Worm (Caenorhabditis elegans) whole organism, L3 larva: ENCODE results near the gene T07D1.3.
A peak's percentile ranks its signal among the peaks of the same experiment; 100 is the strongest.

Source experiments
- R02D3.7 ChIP-seq: fragments of 150-350 bp; optimal IDR thresholded peaks from 2 replicates; lab custom pipeline; 2014; ENCODE audit warnings: missing biosample characterization, missing genetic modification characterization
- aly-2 ChIP-seq: fragments of 150-350 bp; optimal IDR thresholded peaks from 2 replicates; lab custom pipeline; 2014; ENCODE audit warnings: missing biosample characterization, missing genetic modification characterization
- ama-1 ChIP-seq: fragments of 150-350 bp; optimal IDR thresholded peaks from 2 replicates; lab custom pipeline; 2018
- ceh-16 ChIP-seq: sonication (generic microtip); optimal IDR thresholded peaks from 2 replicates; lab custom pipeline; 2017; ENCODE audit warnings: missing biosample characterization, missing genetic modification characterization
- ceh-28 ChIP-seq: fragments of 150-350 bp; optimal IDR thresholded peaks from 2 replicates; lab custom pipeline; 2014; ENCODE audit warnings: missing biosample characterization, missing genetic modification reagents, missing genetic modification characterization
- ceh-9 ChIP-seq: sonication (generic microtip); optimal IDR thresholded peaks from 2 replicates; lab custom pipeline; 2018; ENCODE audit warnings: missing biosample characterization, missing genetic modification characterization
- daf-12 ChIP-seq: fragments of 150-350 bp; optimal IDR thresholded peaks from 2 replicates; lab custom pipeline; 2014; ENCODE audit warnings: missing biosample characterization, missing genetic modification reagents, missing genetic modification characterization
- elt-3 ChIP-seq, 3 experiments: fragments of 150-350 bp in 1 of 3; sonication (generic microtip) in 2 of 3; optimal IDR thresholded peaks; 2 replicates in 2 of 3; 4 replicates in 1 of 3; lab custom pipeline; 2014 to 2017; ENCODE audit warnings: missing biosample characterization in 3 of 3, missing genetic modification characterization in 3 of 3
- eor-1 ChIP-seq, 2 experiments: fragments of 150-350 bp; optimal IDR thresholded peaks; 2 replicates each; lab custom pipeline; 2014 to 2018; ENCODE audit warnings: missing biosample characterization in 2 of 2, missing genetic modification characterization in 2 of 2
- fkh-10 ChIP-seq: sonication (generic microtip); optimal IDR thresholded peaks from 2 replicates; lab custom pipeline; 2017; ENCODE audit warnings: missing biosample characterization, missing genetic modification reagents, missing genetic modification characterization
- fos-1 ChIP-seq: fragments of 150-350 bp; optimal IDR thresholded peaks from 2 replicates; lab custom pipeline; 2014; ENCODE audit warnings: missing biosample characterization, missing genetic modification characterization
- hmg-11 ChIP-seq: sonication (generic microtip); optimal IDR thresholded peaks from 2 replicates; lab custom pipeline; 2016; ENCODE audit warnings: missing genetic modification characterization, missing compliant biosample characterization
- lin-39 ChIP-seq: fragments of 150-350 bp; optimal IDR thresholded peaks from 2 replicates; lab custom pipeline; 2018; ENCODE audit warnings: missing biosample characterization, missing genetic modification reagents, missing genetic modification characterization
- lsy-12 ChIP-seq: sonication (generic microtip); optimal IDR thresholded peaks from 2 replicates; lab custom pipeline; 2016; ENCODE audit warnings: mild to moderate bottlenecking, missing genetic modification characterization, missing compliant biosample characterization
- mdl-1 ChIP-seq: fragments of 150-350 bp; optimal IDR thresholded peaks from 2 replicates; lab custom pipeline; 2014; ENCODE audit warnings: missing biosample characterization, missing genetic modification characterization
- mml-1 ChIP-seq: fragments of 150-350 bp; sonication (generic microtip); optimal IDR thresholded peaks from 3 replicates; lab custom pipeline; 2014; ENCODE audit warnings: missing biosample characterization, missing genetic modification characterization
- nfya-1 ChIP-seq: sonication (generic microtip); optimal IDR thresholded peaks from 2 replicates; lab custom pipeline; 2017; ENCODE audit warnings: missing genetic modification characterization, mild to moderate bottlenecking, missing compliant biosample characterization, antibody characterized with exemption, moderate library complexity; ENCODE audit not compliant: insufficient read depth
- nhr-11 ChIP-seq: fragments of 150-350 bp; optimal IDR thresholded peaks from 2 replicates; lab custom pipeline; 2014; ENCODE audit warnings: missing biosample characterization, missing genetic modification characterization
- nhr-23 ChIP-seq: fragments of 150-350 bp; optimal IDR thresholded peaks from 2 replicates; lab custom pipeline; 2014; ENCODE audit warnings: missing biosample characterization, missing genetic modification reagents, missing genetic modification characterization
- nhr-237 ChIP-seq: fragments of 150-350 bp; optimal IDR thresholded peaks from 2 replicates; lab custom pipeline; 2014; ENCODE audit warnings: missing biosample characterization, missing genetic modification characterization
- nhr-25 ChIP-seq: sonication (generic microtip); optimal IDR thresholded peaks from 2 replicates; lab custom pipeline; 2017; ENCODE audit warnings: missing biosample characterization, missing genetic modification characterization
- nhr-28 ChIP-seq: fragments of 150-350 bp; optimal IDR thresholded peaks from 2 replicates; lab custom pipeline; 2014; ENCODE audit warnings: missing biosample characterization, missing genetic modification characterization
- nhr-43 ChIP-seq: sonication (generic microtip); optimal IDR thresholded peaks from 2 replicates; lab custom pipeline; 2016; ENCODE audit warnings: mild to moderate bottlenecking, missing genetic modification characterization, missing compliant biosample characterization; ENCODE audit not compliant: poor library complexity, severe bottlenecking
- nhr-67 ChIP-seq: fragments of 150-350 bp; optimal IDR thresholded peaks from 2 replicates; lab custom pipeline; 2014; ENCODE audit warnings: missing biosample characterization, missing genetic modification characterization
- nhr-76 ChIP-seq: fragments of 150-350 bp; sonication (generic microtip); optimal IDR thresholded peaks from 5 replicates; lab custom pipeline; 2014; ENCODE audit warnings: missing biosample characterization, missing genetic modification characterization
- nhr-77 ChIP-seq: fragments of 150-350 bp; optimal IDR thresholded peaks from 2 replicates; lab custom pipeline; 2014; ENCODE audit warnings: missing biosample characterization, missing genetic modification characterization
- pha-4 ChIP-seq: fragments of 150-350 bp; optimal IDR thresholded peaks from 2 replicates; lab custom pipeline; 2014; ENCODE audit warnings: missing biosample characterization, missing genetic modification reagents, missing genetic modification characterization
- pqm-1 ChIP-seq: fragments of 150-350 bp; optimal IDR thresholded peaks from 2 replicates; lab custom pipeline; 2017; ENCODE audit warnings: missing biosample characterization, missing genetic modification characterization, inconsistent platforms
- sea-2 ChIP-seq: fragments of 150-350 bp; sonication (generic microtip); optimal IDR thresholded peaks from 4 replicates; lab custom pipeline; 2014; ENCODE audit warnings: missing biosample characterization, missing genetic modification reagents, missing genetic modification characterization
- snpc-4 ChIP-seq: fragments of 150-350 bp; optimal IDR thresholded peaks from 2 replicates; lab custom pipeline; 2014; ENCODE audit warnings: missing biosample characterization, missing genetic modification characterization
- tbx-2 ChIP-seq: sonication (generic microtip); optimal IDR thresholded peaks from 2 replicates; lab custom pipeline; 2016; ENCODE audit warnings: mild to moderate bottlenecking, missing genetic modification characterization, missing compliant biosample characterization
- unc-39 ChIP-seq: sonication (generic microtip); optimal IDR thresholded peaks from 4 replicates; lab custom pipeline; 2017; ENCODE audit warnings: missing biosample characterization, missing genetic modification characterization
- zag-1 ChIP-seq: fragments of 150-350 bp; optimal IDR thresholded peaks from 2 replicates; lab custom pipeline; 2014; ENCODE audit warnings: missing biosample characterization, missing genetic modification characterization
- ztf-11 ChIP-seq: fragments of 150-350 bp; optimal IDR thresholded peaks from 2 replicates; lab custom pipeline; 2014; ENCODE audit warnings: missing biosample characterization, missing genetic modification characterization
- ztf-4 ChIP-seq: fragments of 150-350 bp; optimal IDR thresholded peaks from 2 replicates; lab custom pipeline; 2014; ENCODE audit warnings: missing biosample characterization, missing genetic modification characterization

T07D1.3 gene

ce11 chrX:2432459-2432858 lies 10.7 kb downstream of the T07D1.3 start (continued):
- TF ChIP-seq zag-1 (tag; lab: Kevin White, UChicago) = no peak
- no peak for TF ChIP-seq ztf-4
- TF ChIP-seq mdl-1 (tag; lab: Kevin White, UChicago) = no peak
- peak; percentile 91 for TF ChIP-seq pha-4 (tag; lab: Kevin White, UChicago)
- TF ChIP-seq elt-3 (tag; optimal IDR thresholded peaks at IDR 0.05; lab: Kevin White, UChicago) = no peak
- no peak for TF ChIP-seq daf-12 (tag; lab: Kevin White, UChicago)
- peak; percentile 13 for TF ChIP-seq nhr-43
- TF ChIP-seq snpc-4 (tag; lab: Kevin White, UChicago) = peak; percentile 44
- TF ChIP-seq nhr-77 (tag; lab: Kevin White, UChicago) = no peak
- TF ChIP-seq, all 47 proteins: peak for 16

- no peak for TF ChIP-seq R02D3.7 (tag; lab: Kevin White, UChicago)
- TF ChIP-seq nhr-28 (tag; lab: Kevin White, UChicago) = no peak
Measured at ce11 chrX:2430317-2430716, 12.9 kb downstream of the T07D1.3 start.

- TF ChIP-seq nfya-1 (tag; lab: Kevin White, UChicago) (no peak), ceh-16 (tag; lab: Kevin White, UChicago) (no peak), unc-39 (tag; lab: Kevin White, UChicago) (no peak)
Measured at ce11 chrX:2427404-2427803, 15.8 kb downstream of the T07D1.3 start, which contains the start of gene gcy-31. Gene gcy-31 (minus strand): TSS chrX:2427504.

ce11 chrX:2426932-2427331 lies 16.3 kb downstream of the T07D1.3 start:
- TF ChIP-seq pqm-1 (tag; lab: Kevin White, UChicago) (no peak), nhr-25 (tag; lab: Kevin White, UChicago) (peak; percentile 61)
- TF ChIP-seq, all 47 proteins: peak for 1

ce11 chrX:2425284-2425683 lies 17.9 kb downstream of the T07D1.3 start:
- TF ChIP-seq nhr-23 (tag; lab: Kevin White, UChicago) = peak; percentile 85
- TF ChIP-seq R02D3.7 (tag; lab: Kevin White, UChicago) = no peak
- peak; percentile 34 for TF ChIP-seq nhr-25 (tag; lab: Kevin White, UChicago)

ce11 chrX:2422123-2422522 lies 21.1 kb downstream of the T07D1.3 start:
- TF ChIP-seq ama-1 (lab: Kevin White, UChicago) (no peak), daf-12 (tag; lab: Kevin White, UChicago) (no peak), nhr-237 (tag; lab: Kevin White, UChicago) (no peak), fkh-10 (GFP tag; lab: Kevin White, UChicago) (no peak), elt-3 (tag; optimal IDR thresholded peaks at IDR 0.05; lab: Kevin White, UChicago) (no peak), aly-2 (no peak), eor-1 (tag; optimal IDR thresholded peaks at IDR 0.05; lab: Kevin White, UChicago) (no peak), nhr-23 (tag; lab: Kevin White, UChicago) (no peak), pqm-1 (tag; lab: Kevin White, UChicago) (no peak), nhr-67 (tag; lab: Kevin White, UChicago) (no peak), ceh-9 (tag; lab: Kevin White, UChicago) (no peak), ztf-11 (tag; lab: Kevin White, UChicago) (no peak), nhr-11 (tag; lab: Kevin White, UChicago) (no peak), hmg-11 (tag; lab: Kevin White, UChicago) (no peak), sea-2 (GFP tag; lab: Kevin White, UChicago) (no peak), ceh-16 (tag; lab: Kevin White, UChicago) (no peak), lin-39 (tag; lab: Kevin White, UChicago) (no peak), ztf-4 (no peak)

- no peak for TF ChIP-seq hmg-11 (tag; lab: Kevin White, UChicago)
- no peak for TF ChIP-seq fos-1 (tag; lab: Kevin White, UChicago)
- no peak for TF ChIP-seq lin-39 (tag; lab: Kevin White, UChicago)
- TF ChIP-seq ztf-4 = no peak
- TF ChIP-seq mml-1 (tag; lab: Kevin White, UChicago) = no peak
- TF ChIP-seq eor-1 (tag; optimal IDR thresholded peaks at IDR 0.05; lab: Kevin White, UChicago) = no peak
- no peak for TF ChIP-seq ceh-9 (tag; lab: Kevin White, UChicago)
- no peak for TF ChIP-seq nhr-237 (tag; lab: Kevin White, UChicago)
- no peak for TF ChIP-seq fkh-10 (GFP tag; lab: Kevin White, UChicago)
- TF ChIP-seq tbx-2 = no peak
- TF ChIP-seq nfya-1 (tag; lab: Kevin White, UChicago) = no peak
- no peak for TF ChIP-seq zag-1 (tag; lab: Kevin White, UChicago)
- TF ChIP-seq ceh-28 (tag; lab: Kevin White, UChicago) = no peak
- TF ChIP-seq nhr-23 (tag; lab: Kevin White, UChicago) = no peak
- TF ChIP-seq daf-12 (tag; lab: Kevin White, UChicago) = no peak
- no peak for TF ChIP-seq nhr-76 (tag; lab: Kevin White, UChicago)
- no peak for TF ChIP-seq nhr-28 (tag; lab: Kevin White, UChicago)
- TF ChIP-seq lsy-12 (tag; lab: Kevin White, UChicago) = no peak
- TF ChIP-seq sea-2 (GFP tag; lab: Kevin White, UChicago) = no peak
- no peak for TF ChIP-seq nhr-77 (tag; lab: Kevin White, UChicago)
Measured at ce11 chrX:2419777-2420176, 23.4 kb downstream of the T07D1.3 start, which contains the start of gene glr-7. Gene glr-7 (minus strand): TSS chrX:2419877.
